Worm (Caenorhabditis elegans) whole organism, L1 larva: ENCODE measurements around the gene rgs-3.

Experiments
- F16B12.6 ChIP-seq: fragments of 150-350 bp; optimal IDR thresholded peaks from 2 replicates; lab custom pipeline; 2014; ENCODE audit warnings: missing biosample characterization, missing genetic modification characterization
- aha-1 ChIP-seq: fragments of 150-350 bp; optimal IDR thresholded peaks from 2 replicates; lab custom pipeline; 2014; ENCODE audit warnings: missing biosample characterization, missing genetic modification characterization
- alr-1 ChIP-seq: fragments of 200-800 bp; sonication (Bioruptor generic); optimal IDR thresholded peaks from 2 replicates; lab custom pipeline; 2018; ENCODE audit warnings: borderline replicate concordance, mild to moderate bottlenecking, missing genetic modification characterization, missing compliant biosample characterization
- ama-1 ChIP-seq: fragments of 150-350 bp; optimal IDR thresholded peaks from 2 replicates; lab custom pipeline; 2014
- blmp-1 ChIP-seq: fragments of 150-350 bp; optimal IDR thresholded peaks from 2 replicates; lab custom pipeline; 2014; ENCODE audit warnings: missing biosample characterization, missing genetic modification characterization
- ceh-63 ChIP-seq: fragments of 200-800 bp; sonication (Bioruptor generic); optimal IDR thresholded peaks from 2 replicates; lab custom pipeline; 2018; ENCODE audit warnings: mild to moderate bottlenecking, missing genetic modification characterization, missing compliant biosample characterization
- ceh-8 ChIP-seq: fragments of 200-800 bp; sonication (Bioruptor generic); optimal IDR thresholded peaks from 2 replicates; lab custom pipeline; 2018; ENCODE audit warnings: mild to moderate bottlenecking, missing genetic modification characterization, moderate library complexity, missing compliant biosample characterization
- ceh-88 ChIP-seq: fragments of 200-800 bp; sonication (Bioruptor generic); IDR thresholded peaks from 2 replicates; pipeline ENCODE4 v1.3.6; 2022; ENCODE audit warnings: missing genetic modification characterization, missing compliant biosample characterization
- ceh-90 ChIP-seq: sonication (generic microtip); optimal IDR thresholded peaks from 2 replicates; lab custom pipeline; 2016; ENCODE audit warnings: missing genetic modification characterization, missing compliant biosample characterization
- dsc-1 ChIP-seq: sonication (generic microtip); optimal IDR thresholded peaks from 2 replicates; lab custom pipeline; 2016; ENCODE audit warnings: mild to moderate bottlenecking, missing genetic modification characterization, missing compliant biosample characterization
- efl-1 ChIP-seq, 4 experiments: fragments of 150-350 bp; optimal IDR thresholded peaks in 3 of 4; peaks in 1 of 4; 1 replicate in 1 of 4; 2 replicates in 3 of 4; lab custom pipeline; 2014; ENCODE audit warnings: missing biosample characterization in 2 of 4, missing genetic modification characterization in 2 of 4, missing genetic modification reagents in 2 of 4
- elt-2 ChIP-seq: sonication (generic microtip); optimal IDR thresholded peaks from 2 replicates; lab custom pipeline; 2016; ENCODE audit warnings: missing genetic modification characterization, mild to moderate bottlenecking, inconsistent platforms, missing compliant biosample characterization, missing genetic modification reagents
- elt-3 ChIP-seq, 6 experiments: fragments of 150-350 bp in 1 of 6; sonication (generic microtip); optimal IDR thresholded peaks; 2 replicates each; lab custom pipeline; 2017 to 2018; ENCODE audit warnings: missing biosample characterization in 6 of 6, missing genetic modification characterization in 6 of 6, inconsistent platforms in 1 of 6
- ets-5 ChIP-seq: fragments of 200-800 bp; sonication (Bioruptor generic); IDR thresholded peaks from 2 replicates; pipeline ENCODE4 v1.3.6; 2022; ENCODE audit warnings: missing genetic modification characterization, missing compliant biosample characterization
- fkh-10 ChIP-seq: sonication (generic microtip); optimal IDR thresholded peaks from 2 replicates; lab custom pipeline; 2017; ENCODE audit warnings: missing biosample characterization, missing genetic modification reagents, missing genetic modification characterization
- fkh-8 ChIP-seq: sonication (generic microtip); optimal IDR thresholded peaks from 2 replicates; lab custom pipeline; 2016; ENCODE audit warnings: mild to moderate bottlenecking, missing genetic modification characterization, missing compliant biosample characterization
- fos-1 ChIP-seq: fragments of 150-350 bp; optimal IDR thresholded peaks from 2 replicates; lab custom pipeline; 2014; ENCODE audit warnings: missing biosample characterization, missing genetic modification characterization
- hlh-4 ChIP-seq: sonication (generic microtip); optimal IDR thresholded peaks from 2 replicates; lab custom pipeline; 2016; ENCODE audit warnings: mild to moderate bottlenecking, missing genetic modification characterization, missing compliant biosample characterization
- irx-1 ChIP-seq: sonication (generic microtip); optimal IDR thresholded peaks from 2 replicates; lab custom pipeline; 2016; ENCODE audit warnings: missing genetic modification characterization, missing compliant biosample characterization
- lin-13 ChIP-seq: fragments of 150-350 bp; optimal IDR thresholded peaks from 2 replicates; lab custom pipeline; 2014; ENCODE audit warnings: missing biosample characterization, missing genetic modification reagents, missing genetic modification characterization
- lin-14 ChIP-seq: fragments of 200-800 bp; sonication (Bioruptor generic); optimal IDR thresholded peaks from 2 replicates; lab custom pipeline; 2018; ENCODE audit warnings: mild to moderate bottlenecking, missing genetic modification characterization, moderate library complexity, missing compliant biosample characterization
- lin-39 ChIP-seq: fragments of 150-350 bp; optimal IDR thresholded peaks from 2 replicates; lab custom pipeline; 2014; ENCODE audit warnings: missing biosample characterization, missing genetic modification reagents, missing genetic modification characterization
- lir-3 ChIP-seq: sonication (generic microtip); optimal IDR thresholded peaks from 2 replicates; lab custom pipeline; 2016; ENCODE audit warnings: mild to moderate bottlenecking, missing genetic modification characterization, moderate library complexity, missing compliant biosample characterization; ENCODE audit not compliant: poor library complexity
- lsy-2 ChIP-seq, 2 experiments: fragments of 150-350 bp; optimal IDR thresholded peaks; 2 replicates each; lab custom pipeline; 2014; ENCODE audit warnings: missing biosample characterization in 2 of 2, missing genetic modification characterization in 2 of 2
- mab-9 ChIP-seq: fragments of 200-800 bp; sonication (Bioruptor generic); IDR thresholded peaks from 2 replicates; pipeline ENCODE4 v1.3.6; 2022; ENCODE audit warnings: missing genetic modification reagents, missing genetic modification characterization, missing compliant biosample characterization
- mdl-1 ChIP-seq, 2 experiments: fragments of 150-350 bp; optimal IDR thresholded peaks; 2 replicates each; lab custom pipeline; 2014 to 2017; ENCODE audit warnings: missing biosample characterization in 2 of 2, missing genetic modification characterization in 2 of 2, inconsistent platforms in 1 of 2
- mep-1 ChIP-seq: fragments of 150-350 bp; optimal IDR thresholded peaks from 2 replicates; lab custom pipeline; 2014; ENCODE audit warnings: missing biosample characterization, missing genetic modification characterization
- nhr-20 ChIP-seq: sonication (generic microtip); optimal IDR thresholded peaks from 2 replicates; lab custom pipeline; 2016; ENCODE audit warnings: mild to moderate bottlenecking, missing genetic modification characterization, missing compliant biosample characterization
- nhr-76 ChIP-seq: sonication (generic microtip); optimal IDR thresholded peaks from 2 replicates; lab custom pipeline; 2017; ENCODE audit warnings: missing biosample characterization, missing genetic modification characterization
- pax-3 ChIP-seq: fragments of 200-800 bp; sonication (Bioruptor generic); optimal IDR thresholded peaks from 2 replicates; lab custom pipeline; 2018; ENCODE audit warnings: mild to moderate bottlenecking, missing genetic modification characterization, moderate library complexity, missing compliant biosample characterization
- pqm-1 ChIP-seq: sonication (generic microtip); optimal IDR thresholded peaks from 3 replicates; lab custom pipeline; 2017; ENCODE audit warnings: missing biosample characterization, missing genetic modification characterization
- rnt-1 ChIP-seq: sonication (generic microtip); optimal IDR thresholded peaks from 2 replicates; lab custom pipeline; 2016; ENCODE audit warnings: mild to moderate bottlenecking, missing genetic modification characterization, moderate library complexity, missing compliant biosample characterization
- snpc-4 ChIP-seq: fragments of 150-350 bp; optimal IDR thresholded peaks from 2 replicates; lab custom pipeline; 2014; ENCODE audit warnings: missing biosample characterization, missing genetic modification characterization
- tbx-2 ChIP-seq: sonication (generic microtip); optimal IDR thresholded peaks from 2 replicates; lab custom pipeline; 2016; ENCODE audit warnings: missing genetic modification characterization, missing compliant biosample characterization
- unc-130 ChIP-seq: fragments of 150-350 bp; optimal IDR thresholded peaks from 2 replicates; lab custom pipeline; 2017; ENCODE audit warnings: missing biosample characterization, missing genetic modification characterization, inconsistent platforms
- unc-62 ChIP-seq: fragments of 150-350 bp; optimal IDR thresholded peaks from 2 replicates; lab custom pipeline; 2014; ENCODE audit warnings: missing biosample characterization, missing genetic modification reagents, missing genetic modification characterization
- unc-86 ChIP-seq: sonication (generic microtip); optimal IDR thresholded peaks from 2 replicates; lab custom pipeline; 2016; ENCODE audit warnings: missing genetic modification characterization, missing compliant biosample characterization
- vab-15 ChIP-seq: sonication (generic microtip); optimal IDR thresholded peaks from 2 replicates; lab custom pipeline; 2017; ENCODE audit warnings: missing genotype, mild to moderate bottlenecking, missing genetic modification characterization, missing compliant biosample characterization
- ztf-11 ChIP-seq, 2 experiments: sonication (generic microtip); optimal IDR thresholded peaks; 2 replicates each; lab custom pipeline; 2016 to 2017; ENCODE audit warnings: missing genetic modification characterization in 2 of 2, missing biosample characterization in 1 of 2, missing compliant biosample characterization in 1 of 2

rgs-3 gene

ce11 chrII:6113187-6113586 is 13.6 kb downstream of the rgs-3 start, which contains the start of gene heri-1:
Gene heri-1, minus strand, starts transcription at chrII:6113194.
- no peak for TF ChIP-seq ama-1
- no peak for TF ChIP-seq rnt-1
- TF ChIP-seq pax-3 (tag; lab: Kevin White, UChicago): no peak
- TF ChIP-seq snpc-4 (tag; lab: Kevin White, UChicago): no peak
- TF ChIP-seq ceh-88 (GFP tag; lab: Robert Waterston, UW): no peak
- no peak for TF ChIP-seq lin-14
- no peak for TF ChIP-seq tbx-2 (tag; lab: Kevin White, UChicago)
- TF ChIP-seq vab-15 (tag; lab: Kevin White, UChicago): no peak
- TF ChIP-seq ceh-8 (GFP tag; lab: Kevin White, UChicago): no peak
- no peak for TF ChIP-seq blmp-1 (tag; lab: Kevin White, UChicago)
- TF ChIP-seq pqm-1 (tag; lab: Kevin White, UChicago): no peak
- no peak for TF ChIP-seq fkh-8 (tag; lab: Kevin White, UChicago)

ce11 chrII:6113842-6114441 is 14.3 kb downstream of the rgs-3 start:
- TF ChIP-seq nhr-20 (tag; lab: Kevin White, UChicago): no peak
- peak; percentile 16 for TF ChIP-seq lin-14
- TF ChIP-seq, all 84 proteins: peak for 1

DNA sequence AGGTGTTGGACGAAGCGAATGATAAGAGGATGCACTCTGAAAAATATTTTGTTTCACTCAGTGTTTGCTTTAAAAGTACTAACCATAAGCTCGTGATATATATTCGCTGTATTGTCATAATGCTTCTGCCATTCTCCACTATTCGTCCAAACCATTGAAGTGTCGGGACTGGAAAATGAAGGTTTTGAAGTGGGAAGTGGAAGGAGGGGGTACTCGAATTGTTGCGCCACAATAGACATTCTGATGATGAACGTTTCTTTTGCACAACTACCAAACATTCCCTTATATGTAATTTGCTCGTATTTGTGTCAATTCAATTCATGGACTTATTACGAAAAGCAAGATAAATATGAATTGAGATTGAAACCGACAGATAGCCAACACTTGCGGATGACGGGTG is 15.7 kb downstream of the rgs-3 start:
- TF ChIP-seq fkh-10 (GFP tag; lab: Kevin White, UChicago): peak; percentile 16
- no peak for TF ChIP-seq elt-2 (tag; lab: Kevin White, UChicago)

ce11 chrII:6116701-6117100 is 17.1 kb downstream of the rgs-3 start:
- TF ChIP-seq blmp-1 (tag; lab: Kevin White, UChicago) (peak; percentile 25), lin-13 (no peak)

ce11 chrII:6118163-6118562 is 18.6 kb downstream of the rgs-3 start, which contains the start of gene C29H12.6:
Gene C29H12.6, minus strand, starts transcription at chrII:6118263.
- TF ChIP-seq unc-62 (GFP tag; lab: Kevin White, UChicago) (no peak), mab-9 (GFP tag; lab: Robert Waterston, UW) (no peak), ets-5 (GFP tag; lab: Robert Waterston, UW) (no peak), ztf-11 (tag; optimal IDR thresholded peaks at IDR 0.05; lab: Kevin White, UChicago) (no peak), efl-1 (optimal IDR thresholded peaks at IDR 0.05; lab: Kevin White, UChicago) (no peak), efl-1 (GFP tag; optimal IDR thresholded peaks at IDR 0.05 in 1 of 2; lab: Kevin White, UChicago) (no peak), tbx-2 (tag; lab: Kevin White, UChicago) (no peak), dsc-1 (tag; lab: Kevin White, UChicago) (peak; percentile 13), alr-1 (no peak)

ce11 chrII:6120548-6120947 is 20.9 kb downstream of the rgs-3 start:
- TF ChIP-seq lin-14 (peak; percentile 61), lin-39 (tag; lab: Kevin White, UChicago) (no peak)

DNA sequence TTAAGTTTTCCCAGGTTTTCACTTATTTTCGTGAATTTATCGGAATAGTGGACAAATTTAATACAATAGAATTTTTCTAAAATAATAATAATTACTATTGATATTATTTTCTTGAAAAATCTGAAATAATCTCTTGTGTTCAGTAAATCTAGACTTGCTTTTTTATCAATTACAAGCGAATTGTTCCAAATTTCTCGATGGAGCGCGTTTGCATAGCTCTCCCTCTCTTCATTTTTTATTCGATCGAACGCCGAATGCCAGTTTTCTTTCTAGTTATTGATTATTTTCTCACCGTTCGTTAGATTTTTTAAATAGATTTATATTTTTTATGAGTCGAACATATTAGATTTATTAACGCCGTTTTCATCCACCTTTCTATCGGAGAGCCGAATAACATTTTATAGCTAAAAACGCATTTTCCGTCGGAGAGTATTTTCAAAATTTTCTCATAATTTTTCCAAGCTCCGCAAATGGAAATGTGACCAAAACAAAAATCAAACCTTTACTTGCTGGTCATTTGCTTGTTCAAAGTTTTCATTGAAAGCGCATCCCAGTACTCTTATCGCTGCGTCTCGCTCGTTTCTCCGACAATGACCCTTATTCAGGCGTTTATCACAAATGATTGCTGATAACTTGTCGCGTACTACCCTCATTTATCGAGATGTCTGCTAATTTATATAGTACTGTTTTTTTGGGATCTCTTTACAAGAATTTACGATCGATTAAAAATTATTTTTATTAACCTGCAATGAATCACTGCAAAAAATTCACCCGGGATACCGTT is 23.2 kb downstream of the rgs-3 start:
- TF ChIP-seq unc-130 (tag; lab: Kevin White, UChicago) (no peak), elt-2 (tag; lab: Kevin White, UChicago) (peak; percentile 74), F16B12.6 (no peak), ceh-88 (GFP tag; lab: Robert Waterston, UW) (no peak), ceh-90 (tag; lab: Kevin White, UChicago) (no peak), hlh-4 (tag; lab: Kevin White, UChicago) (no peak), nhr-76 (tag; lab: Kevin White, UChicago) (no peak), elt-3 (tag; optimal IDR thresholded peaks at IDR 0.05; lab: Kevin White, UChicago) (peak in 1 of 6 experiments; percentile 9), lir-3 (tag; lab: Kevin White, UChicago) (no peak), fos-1 (tag; lab: Kevin White, UChicago) (no peak), lin-14 (peak; percentile 64), unc-86 (tag; lab: Kevin White, UChicago) (no peak), irx-1 (no peak), mep-1 (tag; lab: Kevin White, UChicago) (peak; percentile 55), aha-1 (tag; lab: Kevin White, UChicago) (no peak), ceh-63 (GFP tag; lab: Kevin White, UChicago) (no peak), lsy-2 (tag; optimal IDR thresholded peaks at IDR 0.05; lab: Kevin White, UChicago) (peak in 1 of 2 experiments; percentile 19), mdl-1 (tag; optimal IDR thresholded peaks at IDR 0.05; lab: Kevin White, UChicago) (no peak)
